Fruit fly (Drosophila melanogaster) whole organism, embryonic: ENCODE results near the gene stck.

ENCODE experiments used
- Bgb ChIP-seq: fragments of 200-800 bp; sonication (Bioruptor generic); IDR thresholded peaks from 2 replicates; pipeline ENCODE4 v1.3.6; 2022; ENCODE audit warnings: missing biosample characterization, missing genetic modification characterization; ENCODE audit not compliant: partially characterized antibody
- CG10147 ChIP-seq: fragments of 200-800 bp; sonication (Bioruptor generic); optimal IDR thresholded peaks from 2 replicates; lab custom pipeline; 2019; ENCODE audit warnings: missing biosample characterization, mild to moderate bottlenecking, missing genetic modification characterization, moderate library complexity
- CG10209 ChIP-seq: fragments of 200-800 bp; sonication (Bioruptor generic); optimal IDR thresholded peaks from 3 replicates; lab custom pipeline; 2017; ENCODE audit warnings: missing biosample characterization, mild to moderate bottlenecking, missing genetic modification characterization, missing genetic modification reagents
- CG10979 ChIP-seq: fragments of 200-800 bp; sonication (Bioruptor generic); optimal IDR thresholded peaks from 2 replicates; lab custom pipeline; 2018; ENCODE audit warnings: missing biosample characterization, mild to moderate bottlenecking, missing genetic modification characterization, moderate library complexity
- CG11085 ChIP-seq: fragments of 200-800 bp; sonication (Bioruptor generic); IDR thresholded peaks from 2 replicates; pipeline ENCODE4 v1.3.6; 2022; ENCODE audit warnings: missing biosample characterization, missing genetic modification characterization
- CG11560 ChIP-seq: fragments of 200-800 bp; sonication (Bioruptor generic); IDR thresholded peaks from 3 replicates; pipeline ENCODE4 v1.3.6; 2022; ENCODE audit warnings: missing biosample characterization, missing genetic modification characterization
- CG13624 ChIP-seq: fragments of 200-800 bp; sonication (Bioruptor generic); optimal IDR thresholded peaks from 2 replicates; lab custom pipeline; 2016; ENCODE audit warnings: missing biosample characterization, missing genetic modification characterization
- CG15011 ChIP-seq: fragments of 200-800 bp; sonication (Bioruptor generic); optimal IDR thresholded peaks from 3 replicates; lab custom pipeline; 2018; ENCODE audit warnings: missing biosample characterization, mild to moderate bottlenecking, missing genetic modification characterization
- CG15514 ChIP-seq: fragments of 200-800 bp; sonication (Bioruptor generic); optimal IDR thresholded peaks from 3 replicates; lab custom pipeline; 2017; ENCODE audit warnings: missing biosample characterization, missing genetic modification characterization, mild to moderate bottlenecking, moderate library complexity, missing genetic modification reagents
- CG16863 ChIP-seq: fragments of 200-800 bp; sonication (Bioruptor generic); optimal IDR thresholded peaks from 3 replicates; lab custom pipeline; 2016; ENCODE audit warnings: missing biosample characterization, missing genetic modification characterization
- CG1832 ChIP-seq: fragments of 200-800 bp; sonication (Bioruptor generic); optimal IDR thresholded peaks from 2 replicates; lab custom pipeline; 2017; ENCODE audit warnings: missing biosample characterization, mild to moderate bottlenecking, missing genetic modification characterization, inconsistent platforms
- CG18764 ChIP-seq: fragments of 200-800 bp; sonication (Bioruptor generic); optimal IDR thresholded peaks from 3 replicates; lab custom pipeline; 2016; ENCODE audit warnings: missing biosample characterization, missing genetic modification characterization
- CG2712 ChIP-seq: fragments of 200-800 bp; optimal IDR thresholded peaks from 3 replicates; lab custom pipeline; 2019; ENCODE audit warnings: missing biosample characterization, mild to moderate bottlenecking, missing genetic modification characterization, moderate library complexity
- CG30431 ChIP-seq: fragments of 200-800 bp; sonication (Bioruptor generic); optimal IDR thresholded peaks from 2 replicates; lab custom pipeline; 2017; ENCODE audit warnings: missing biosample characterization, missing genetic modification characterization
- CG31388 ChIP-seq: fragments of 200-800 bp; sonication (Bioruptor generic); optimal IDR thresholded peaks from 2 replicates; lab custom pipeline; 2016; ENCODE audit warnings: missing biosample characterization, missing genetic modification characterization
- CG4820 ChIP-seq: fragments of 200-800 bp; sonication (Bioruptor generic); optimal IDR thresholded peaks from 3 replicates; lab custom pipeline; 2016; ENCODE audit warnings: missing biosample characterization, missing genetic modification characterization
- CG6272 ChIP-seq: fragments of 200-800 bp; sonication (Bioruptor generic); IDR thresholded peaks from 2 replicates; pipeline ENCODE4 v1.3.6; 2022; ENCODE audit warnings: missing biosample characterization, missing genetic modification characterization
- CG6854 ChIP-seq: fragments of 200-800 bp; sonication (Bioruptor generic); optimal IDR thresholded peaks from 3 replicates; lab custom pipeline; 2017; ENCODE audit warnings: missing biosample characterization, mild to moderate bottlenecking, missing genetic modification characterization
- CG7839 ChIP-seq: fragments of 200-800 bp; sonication (Bioruptor generic); optimal IDR thresholded peaks from 3 replicates; lab custom pipeline; 2018; ENCODE audit warnings: missing biosample characterization, mild to moderate bottlenecking, missing genetic modification characterization, moderate library complexity
- CG8089 ChIP-seq: fragments of 200-800 bp; sonication (Bioruptor generic); optimal IDR thresholded peaks from 3 replicates; lab custom pipeline; 2016; ENCODE audit warnings: missing biosample characterization, missing genetic modification characterization
- CG9609 ChIP-seq: fragments of 200-800 bp; sonication (Bioruptor generic); optimal IDR thresholded peaks from 3 replicates; lab custom pipeline; 2016; ENCODE audit warnings: missing biosample characterization, missing genetic modification characterization
- Camta ChIP-seq: fragments of 200-800 bp; sonication (Bioruptor generic); optimal IDR thresholded peaks from 2 replicates; lab custom pipeline; 2016; ENCODE audit warnings: missing biosample characterization, missing genetic modification characterization
- CkIIα-i1 ChIP-seq: fragments of 200-800 bp; sonication (Bioruptor generic); IDR thresholded peaks from 2 replicates; pipeline ENCODE4 v1.3.6; 2022; ENCODE audit warnings: missing biosample characterization, missing genetic modification characterization
- ERR ChIP-seq: fragments of 200-800 bp; sonication (Bioruptor generic); optimal IDR thresholded peaks from 2 replicates; lab custom pipeline; 2016; ENCODE audit warnings: missing biosample characterization, missing genetic modification characterization
- Gug ChIP-seq: fragments of 200-800 bp; sonication (Bioruptor generic); IDR thresholded peaks from 4 replicates; pipeline ENCODE4 v1.3.6; 2022; ENCODE audit warnings: missing biosample characterization, missing genetic modification characterization
- Spps ChIP-seq: fragments of 200-800 bp; sonication (Bioruptor generic); optimal IDR thresholded peaks from 2 replicates; lab custom pipeline; 2018; ENCODE audit warnings: missing biosample characterization, mild to moderate bottlenecking, missing genetic modification characterization
- TFAM ChIP-seq: fragments of 200-800 bp; sonication (Bioruptor generic); optimal IDR thresholded peaks from 2 replicates; lab custom pipeline; 2017; ENCODE audit warnings: missing biosample characterization, missing genetic modification characterization, inconsistent platforms
- Tbp ChIP-seq: fragments of >200 bp; optimal IDR thresholded peaks from 2 replicates; lab custom pipeline; 2018; ENCODE audit warnings: missing biosample characterization, missing genetic modification characterization
- Xrp1 ChIP-seq: fragments of 200-800 bp; sonication (Bioruptor generic); IDR thresholded peaks from 2 replicates; pipeline ENCODE4 v1.3.6; 2022; ENCODE audit warnings: missing biosample characterization, missing genetic modification characterization
- abd-A ChIP-seq: fragments of 200-800 bp; sonication (Bioruptor generic); optimal IDR thresholded peaks from 3 replicates; lab custom pipeline; 2019; ENCODE audit warnings: missing biosample characterization, mild to moderate bottlenecking, missing genetic modification characterization, moderate library complexity
- al ChIP-seq: fragments of 200-800 bp; sonication (Bioruptor generic); IDR thresholded peaks from 2 replicates; pipeline ENCODE4 v1.3.6; 2022; ENCODE audit warnings: missing biosample characterization, missing genetic modification characterization
- bowl ChIP-seq: fragments of 200-800 bp; sonication (Bioruptor generic); IDR thresholded peaks from 2 replicates; pipeline ENCODE4 v1.3.6; 2022; ENCODE audit warnings: missing biosample characterization, missing genetic modification characterization
- crp ChIP-seq, 2 experiments: fragments of 200-800 bp; sonication (Bioruptor generic); optimal IDR thresholded peaks; 2 replicates in 1 of 2; 3 replicates in 1 of 2; lab custom pipeline; 2017; ENCODE audit warnings: missing biosample characterization in 2 of 2, missing genetic modification characterization in 2 of 2, mild to moderate bottlenecking in 1 of 2, moderate library complexity in 1 of 2
- dm ChIP-seq: fragments of 200-800 bp; sonication (Bioruptor generic); optimal IDR thresholded peaks from 3 replicates; lab custom pipeline; 2016; ENCODE audit warnings: missing biosample characterization, missing genetic modification characterization
- en ChIP-seq: fragments of 200-800 bp; sonication (Bioruptor generic); optimal IDR thresholded peaks from 2 replicates; lab custom pipeline; 2016; ENCODE audit warnings: missing biosample characterization, missing genetic modification characterization
- ftz-f1 ChIP-seq: fragments of 200-800 bp; sonication (Bioruptor generic); optimal IDR thresholded peaks from 2 replicates; lab custom pipeline; 2016; ENCODE audit warnings: missing biosample characterization, missing genetic modification characterization
- ham ChIP-seq: fragments of 200-800 bp; sonication (Bioruptor generic); IDR thresholded peaks from 2 replicates; pipeline ENCODE4 v1.3.6; 2022; ENCODE audit warnings: missing biosample characterization, missing genetic modification characterization
- hbn ChIP-seq: fragments of 200-800 bp; sonication (Bioruptor generic); IDR thresholded peaks from 2 replicates; pipeline ENCODE4 v1.3.6; 2022; ENCODE audit warnings: missing biosample characterization, missing genetic modification characterization; ENCODE audit not compliant: partially characterized antibody
- jigr1 ChIP-seq: fragments of 200-800 bp; sonication (Bioruptor generic); IDR thresholded peaks from 3 replicates; pipeline ENCODE4 v1.3.6; 2022; ENCODE audit warnings: missing biosample characterization, missing genetic modification characterization
- ken ChIP-seq: fragments of 200-800 bp; sonication (Bioruptor generic); IDR thresholded peaks from 3 replicates; pipeline ENCODE4 v1.3.6; 2022; ENCODE audit warnings: missing biosample characterization, missing genetic modification characterization
- nom ChIP-seq: fragments of 200-800 bp; sonication (Bioruptor generic); optimal IDR thresholded peaks from 2 replicates; lab custom pipeline; 2017; ENCODE audit warnings: missing biosample characterization, missing genetic modification characterization, mild to moderate bottlenecking, moderate library complexity, missing genetic modification reagents
- onecut ChIP-seq: fragments of 200-800 bp; sonication (Bioruptor generic); IDR thresholded peaks from 2 replicates; pipeline ENCODE4 v1.3.6; 2022; ENCODE audit warnings: missing biosample characterization, missing genetic modification characterization
- org-1 ChIP-seq: fragments of 200-800 bp; sonication (Bioruptor generic); optimal IDR thresholded peaks from 2 replicates; lab custom pipeline; 2017; ENCODE audit warnings: missing biosample characterization, missing genetic modification characterization
- pb ChIP-seq: fragments of 200-800 bp; sonication (Bioruptor generic); optimal IDR thresholded peaks from 3 replicates; lab custom pipeline; 2016; ENCODE audit warnings: missing biosample characterization, missing genetic modification characterization
- scrt ChIP-seq: fragments of 200-800 bp; sonication (Bioruptor generic); optimal IDR thresholded peaks from 2 replicates; lab custom pipeline; 2018; ENCODE audit warnings: missing biosample characterization, mild to moderate bottlenecking, missing genetic modification characterization, moderate library complexity
- sens ChIP-seq: fragments of 200-800 bp; sonication (Bioruptor generic); peaks from one replicate; lab custom pipeline; 2016; ENCODE audit warnings: missing biosample characterization, missing genetic modification characterization
- sim ChIP-seq: fragments of 200-800 bp; sonication (Bioruptor generic); IDR thresholded peaks from 2 replicates; pipeline ENCODE4 v1.3.6; 2022; ENCODE audit warnings: missing biosample characterization, missing genetic modification characterization
- sug ChIP-seq: fragments of 200-800 bp; optimal IDR thresholded peaks from 2 replicates; lab custom pipeline; 2019; ENCODE audit warnings: missing biosample characterization, mild to moderate bottlenecking, missing genetic modification characterization, moderate library complexity
- tll ChIP-seq, 2 experiments: fragments of 200-800 bp in 1 of 2; fragments of >200 bp in 1 of 2; sonication (Bioruptor generic) in 1 of 2; optimal IDR thresholded peaks; 2 replicates each; lab custom pipeline; 2017 to 2019; ENCODE audit warnings: missing biosample characterization in 2 of 2, missing genetic modification characterization in 2 of 2, mild to moderate bottlenecking in 1 of 2, moderate library complexity in 1 of 2
- tna ChIP-seq: fragments of 200-800 bp; sonication (Bioruptor generic); IDR thresholded peaks from 2 replicates; pipeline ENCODE4 v1.3.6; 2022; ENCODE audit warnings: missing biosample characterization, missing genetic modification characterization; ENCODE audit not compliant: partially characterized antibody
- zfh2 ChIP-seq: fragments of 200-800 bp; sonication (Bioruptor generic); optimal IDR thresholded peaks from 2 replicates; lab custom pipeline; 2016; ENCODE audit warnings: missing biosample characterization, missing genetic modification characterization

stck gene

dm6 chr3R:8340675-8341275, 16.0 kb upstream of the stck start, which contains the start of the genes COX7A and Arl2 (continued):
- peak; percentile 23 for TF ChIP-seq nom
- TF ChIP-seq Camta = no peak
- TF ChIP-seq ken (GFP tag; lab: Robert Waterston, UW) = no peak
- no peak for TF ChIP-seq ham (GFP tag; lab: Robert Waterston, UW)
- no peak for TF ChIP-seq sim (GFP tag; lab: Robert Waterston, UW)
- peak; percentile 27; the same call in 1 of the 3 replicates for TF ChIP-seq jigr1
- no peak for TF ChIP-seq Tbp
- TF ChIP-seq CG15011 = no peak
- TF ChIP-seq CG10209 = no peak
- no peak for TF ChIP-seq CG8089 (GFP tag; lab: Kevin White, UChicago)
- TF ChIP-seq crp (GFP tag; optimal IDR thresholded peaks at IDR 0.05; lab: Kevin White, UChicago) = peak; percentile 34 to 83
- no peak for TF ChIP-seq CG6272 (GFP tag; lab: Robert Waterston, UW)
- no peak for TF ChIP-seq CG31388 (GFP tag; lab: Kevin White, UChicago)
- TF ChIP-seq al (GFP tag; lab: Robert Waterston, UW) = no peak
- no peak for TF ChIP-seq CkIIα-i1 (GFP tag; lab: Robert Waterston, UW)
- TF ChIP-seq abd-A = no peak
- TF ChIP-seq tll (GFP tag; optimal IDR thresholded peaks at IDR 0.05; lab: Kevin White, UChicago) = no peak
- TF ChIP-seq scrt = no peak
- TF ChIP-seq CG13624 (GFP tag; lab: Kevin White, UChicago) = no peak
- no peak for TF ChIP-seq pb (GFP tag; lab: Kevin White, UChicago)
- peak; percentile 23 for TF ChIP-seq dm (GFP tag; lab: Kevin White, UChicago)
- TF ChIP-seq sens (GFP tag; lab: Kevin White, UChicago) = peak; percentile 68
- TF ChIP-seq CG10147 = peak; percentile 27
- TF ChIP-seq CG1832 (GFP tag; lab: Kevin White, UChicago) = no peak
- no peak for TF ChIP-seq CG18764 (GFP tag; lab: Kevin White, UChicago)
- no peak for TF ChIP-seq CG11560 (tag; lab: Robert Waterston, UW)
- peak; percentile 24 for TF ChIP-seq sug
- peak; percentile 47 for TF ChIP-seq CG15514 (GFP tag; lab: Kevin White, UChicago)
- TF ChIP-seq TFAM (GFP tag; lab: Kevin White, UChicago) = no peak
- TF ChIP-seq CG6854 = no peak
- TF ChIP-seq tna (GFP tag; lab: Robert Waterston, UW) = peak; percentile 91
- TF ChIP-seq CG16863 (GFP tag; lab: Kevin White, UChicago) = no peak
- TF ChIP-seq ftz-f1 (GFP tag; lab: Kevin White, UChicago) = no peak
- TF ChIP-seq Xrp1 (GFP tag; lab: Robert Waterston, UW) = no peak
- no peak for TF ChIP-seq CG4820 (GFP tag; lab: Kevin White, UChicago)
- no peak for TF ChIP-seq ERR (GFP tag; lab: Kevin White, UChicago)
- TF ChIP-seq Spps (tag; lab: Kevin White, UChicago) = no peak
- TF ChIP-seq hbn (GFP tag; lab: Robert Waterston, UW) = peak; percentile 95
- TF ChIP-seq bowl (GFP tag; lab: Robert Waterston, UW) = no peak
- TF ChIP-seq zfh2 (GFP tag; lab: Kevin White, UChicago) = no peak
- TF ChIP-seq CG9609 (GFP tag; lab: Kevin White, UChicago) = no peak
- no peak for TF ChIP-seq Gug
- TF ChIP-seq CG10979 (tag; lab: Kevin White, UChicago) = no peak
- no peak for TF ChIP-seq en (GFP tag; lab: Kevin White, UChicago)
- TF ChIP-seq CG30431 (GFP tag; lab: Kevin White, UChicago) = no peak
- peak; percentile 96 for TF ChIP-seq Bgb (GFP tag; lab: Robert Waterston, UW)
- no peak for TF ChIP-seq org-1 (GFP tag; lab: Kevin White, UChicago)
- TF ChIP-seq CG7839 (tag; lab: Kevin White, UChicago) = no peak
- peak; percentile 22 for TF ChIP-seq CG2712 (tag; lab: Kevin White, UChicago)
- no peak for TF ChIP-seq CG11085 (GFP tag; lab: Robert Waterston, UW)
- TF ChIP-seq onecut (GFP tag; lab: Robert Waterston, UW) = 0 out of 2 replicates have a peak, but pooled peaks have one; percentile 10
